Fruit fly (Drosophila melanogaster) whole organism, embryonic: Measurements from ENCODE around the gene Unc50.

Source experiments
- Abd-B ChIP-seq: fragments of 200-800 bp; sonication (Bioruptor generic); optimal IDR thresholded peaks from 2 replicates; lab custom pipeline; 2018; ENCODE audit warnings: missing biosample characterization, mild to moderate bottlenecking, missing genetic modification characterization, moderate library complexity
- Bgb ChIP-seq: fragments of 200-800 bp; sonication (Bioruptor generic); IDR thresholded peaks from 2 replicates; pipeline ENCODE4 v1.3.6; 2022; ENCODE audit warnings: missing biosample characterization, missing genetic modification characterization; ENCODE audit not compliant: partially characterized antibody
- Blimp-1 ChIP-seq: fragments of 200-800 bp; sonication (Bioruptor generic); optimal IDR thresholded peaks from 3 replicates; lab custom pipeline; 2018; ENCODE audit warnings: missing biosample characterization, missing genetic modification characterization, mild to moderate bottlenecking, moderate library complexity, missing genetic modification reagents
- CG10431 ChIP-seq: fragments of 200-800 bp; sonication (Bioruptor generic); optimal IDR thresholded peaks from 3 replicates; lab custom pipeline; 2018; ENCODE audit warnings: missing biosample characterization, mild to moderate bottlenecking, missing genetic modification characterization
- CG11247 ChIP-seq: fragments of 200-800 bp; sonication (Bioruptor generic); IDR thresholded peaks from 2 replicates; pipeline ENCODE4 v1.3.6; 2022; ENCODE audit warnings: missing biosample characterization, missing genetic modification characterization
- CG14441 ChIP-seq: fragments of 200-800 bp; sonication (Bioruptor generic); IDR thresholded peaks from 2 replicates; pipeline ENCODE4 v1.3.6; 2022; ENCODE audit warnings: missing biosample characterization, missing genetic modification characterization
- CG15696 ChIP-seq: fragments of 200-800 bp; sonication (Bioruptor generic); optimal IDR thresholded peaks from 2 replicates; lab custom pipeline; 2019; ENCODE audit warnings: missing biosample characterization, mild to moderate bottlenecking, missing genetic modification characterization, moderate library complexity
- CG1602 ChIP-seq: fragments of 200-800 bp; sonication (Bioruptor generic); optimal IDR thresholded peaks from 3 replicates; lab custom pipeline; 2016; ENCODE audit warnings: missing biosample characterization, missing genetic modification characterization
- CG17359 ChIP-seq: fragments of 200-800 bp; sonication (Bioruptor generic); optimal IDR thresholded peaks from 3 replicates; lab custom pipeline; 2018; ENCODE audit warnings: missing biosample characterization, mild to moderate bottlenecking, missing genetic modification characterization, moderate library complexity
- CG17361 ChIP-seq: fragments of 200-800 bp; sonication (Bioruptor generic); IDR thresholded peaks from 3 replicates; pipeline ENCODE4 v1.3.6; 2022; ENCODE audit warnings: missing biosample characterization, missing genetic modification characterization
- CG18764 ChIP-seq: fragments of 200-800 bp; sonication (Bioruptor generic); optimal IDR thresholded peaks from 3 replicates; lab custom pipeline; 2016; ENCODE audit warnings: missing biosample characterization, missing genetic modification characterization
- CG32767 ChIP-seq: fragments of 200-800 bp; sonication (Bioruptor generic); IDR thresholded peaks from 2 replicates; pipeline ENCODE4 v1.3.6; 2022; ENCODE audit warnings: missing biosample characterization, missing genetic modification characterization
- CG4360 ChIP-seq: fragments of 200-800 bp; sonication (Bioruptor generic); IDR thresholded peaks from 2 replicates; pipeline ENCODE4 v1.3.6; 2022; ENCODE audit warnings: missing biosample characterization, missing genetic modification characterization
- CG6689 ChIP-seq: fragments of 200-800 bp; sonication (Bioruptor generic); IDR thresholded peaks from 2 replicates; pipeline ENCODE4 v1.3.6; 2022; ENCODE audit warnings: missing biosample characterization, missing genetic modification characterization
- CG7963 ChIP-seq: fragments of 200-800 bp; sonication (Bioruptor generic); IDR thresholded peaks from 3 replicates; pipeline ENCODE4 v1.3.6; 2022; ENCODE audit warnings: missing biosample characterization, missing genetic modification characterization; ENCODE audit not compliant: partially characterized antibody
- CG9876 ChIP-seq: fragments of 200-800 bp; sonication (Bioruptor generic); optimal IDR thresholded peaks from 2 replicates; lab custom pipeline; 2016; ENCODE audit warnings: missing biosample characterization, missing genetic modification characterization
- CrebB ChIP-seq: fragments of 200-800 bp; sonication (Bioruptor generic); optimal IDR thresholded peaks from 3 replicates; lab custom pipeline; 2018; ENCODE audit warnings: missing biosample characterization, mild to moderate bottlenecking, missing genetic modification characterization
- Dad ChIP-seq: fragments of 200-800 bp; sonication (Bioruptor generic); optimal IDR thresholded peaks from 3 replicates; lab custom pipeline; 2016; ENCODE audit warnings: missing biosample characterization, missing genetic modification characterization
- Doc2 ChIP-seq: fragments of 200-800 bp; sonication (Bioruptor generic); IDR thresholded peaks from 2 replicates; pipeline ENCODE4 v1.3.6; 2022; ENCODE audit warnings: missing biosample characterization, missing genetic modification characterization
- H15 ChIP-seq: fragments of 200-800 bp; sonication (Bioruptor generic); IDR thresholded peaks from 3 replicates; pipeline ENCODE4 v1.3.6; 2022; ENCODE audit warnings: missing biosample characterization, missing genetic modification characterization
- H2.0 ChIP-seq: fragments of 200-800 bp; sonication (Bioruptor generic); IDR thresholded peaks from 2 replicates; pipeline ENCODE4 v1.3.6; 2022; ENCODE audit warnings: missing biosample characterization, missing genetic modification characterization
- HmgD ChIP-seq: fragments of 200-800 bp; sonication (Bioruptor generic); optimal IDR thresholded peaks from 3 replicates; lab custom pipeline; 2016; ENCODE audit warnings: missing biosample characterization, missing genetic modification characterization
- Nf-YC ChIP-seq: fragments of 200-800 bp; optimal IDR thresholded peaks from 3 replicates; lab custom pipeline; 2019; ENCODE audit warnings: missing biosample characterization, mild to moderate bottlenecking, missing genetic modification characterization, moderate library complexity
- Pdp1 ChIP-seq, 2 experiments: fragments of 200-800 bp; sonication (Bioruptor generic); optimal IDR thresholded peaks; 3 replicates each; lab custom pipeline; 2016; ENCODE audit warnings: missing biosample characterization in 2 of 2, missing genetic modification characterization in 2 of 2, mild to moderate bottlenecking in 1 of 2, moderate library complexity in 1 of 2
- Trl ChIP-seq, 3 experiments: fragments of >200 bp in 2 of 3; fragments of 200-800 bp in 1 of 3; sonication (Bioruptor generic) in 1 of 3; optimal IDR thresholded peaks; 2 replicates in 1 of 3; 3 replicates in 2 of 3; lab custom pipeline; 2016 to 2017; ENCODE audit warnings: missing biosample characterization in 1 of 3, missing genetic modification characterization in 1 of 3
- amos ChIP-seq: fragments of 200-800 bp; sonication (Bioruptor generic); IDR thresholded peaks from 2 replicates; pipeline ENCODE4 v1.3.6; 2022; ENCODE audit warnings: missing biosample characterization, missing genetic modification characterization; ENCODE audit not compliant: partially characterized antibody
- ap ChIP-seq: fragments of 200-800 bp; sonication (Bioruptor generic); IDR thresholded peaks from 2 replicates; pipeline ENCODE4 v1.3.6; 2022; ENCODE audit warnings: missing biosample characterization, missing genetic modification characterization
- az2 ChIP-seq: fragments of 200-800 bp; sonication (Bioruptor generic); optimal IDR thresholded peaks from 3 replicates; lab custom pipeline; 2016; ENCODE audit warnings: missing biosample characterization, missing genetic modification characterization
- cad ChIP-seq: fragments of >200 bp; optimal IDR thresholded peaks from 2 replicates; lab custom pipeline; 2017; ENCODE audit warnings: missing biosample characterization, missing genetic modification characterization
- cas ChIP-seq: fragments of 200-800 bp; sonication (Bioruptor generic); IDR thresholded peaks from 2 replicates; pipeline ENCODE4 v1.3.6; 2022; ENCODE audit warnings: missing biosample characterization, missing genetic modification characterization
- cg ChIP-seq: fragments of 200-800 bp; sonication (Bioruptor generic); optimal IDR thresholded peaks from 3 replicates; lab custom pipeline; 2019; ENCODE audit warnings: missing biosample characterization, mild to moderate bottlenecking, missing genetic modification characterization, moderate library complexity
- corto ChIP-seq: fragments of 200-800 bp; sonication (Bioruptor generic); optimal IDR thresholded peaks from 2 replicates; lab custom pipeline; 2016; ENCODE audit warnings: missing biosample characterization, mild to moderate bottlenecking, missing genetic modification characterization, moderate library complexity
- crol ChIP-seq: fragments of 200-800 bp; sonication (Bioruptor generic); IDR thresholded peaks from 2 replicates; pipeline ENCODE4 v1.3.6; 2022; ENCODE audit warnings: missing biosample characterization, missing genetic modification characterization
- danr ChIP-seq: fragments of 200-800 bp; sonication (Bioruptor generic); IDR thresholded peaks from 2 replicates; pipeline ENCODE4 v1.3.6; 2022; ENCODE audit warnings: missing biosample characterization, missing genetic modification characterization
- dm ChIP-seq: fragments of 200-800 bp; sonication (Bioruptor generic); optimal IDR thresholded peaks from 3 replicates; lab custom pipeline; 2016; ENCODE audit warnings: missing biosample characterization, missing genetic modification characterization
- dpn ChIP-seq, 2 experiments: fragments of 200-800 bp; sonication (Bioruptor generic); optimal IDR thresholded peaks; 3 replicates each; lab custom pipeline; 2016; ENCODE audit warnings: missing biosample characterization in 2 of 2, missing genetic modification characterization in 2 of 2
- fd64A ChIP-seq: fragments of 200-800 bp; sonication (Bioruptor generic); optimal IDR thresholded peaks from 3 replicates; lab custom pipeline; 2018; ENCODE audit warnings: missing biosample characterization, mild to moderate bottlenecking, missing genetic modification characterization
- gem ChIP-seq: fragments of 200-800 bp; sonication (Bioruptor generic); optimal IDR thresholded peaks from 2 replicates; lab custom pipeline; 2019; ENCODE audit warnings: missing biosample characterization, mild to moderate bottlenecking, missing genetic modification characterization, moderate library complexity
- gfzf ChIP-seq: fragments of 200-800 bp; sonication (Bioruptor generic); optimal IDR thresholded peaks from 2 replicates; lab custom pipeline; 2016; ENCODE audit warnings: missing biosample characterization, mild to moderate bottlenecking, missing genetic modification characterization, moderate library complexity
- hkb ChIP-seq, 2 experiments: fragments of 200-800 bp in 1 of 2; fragments of >200 bp in 1 of 2; sonication (Bioruptor generic) in 1 of 2; IDR thresholded peaks in 1 of 2; optimal IDR thresholded peaks in 1 of 2; 2 replicates each; pipeline versions ENCODE4 v1.3.6 to Lab custom; 2017 to 2022; ENCODE audit warnings: missing biosample characterization in 1 of 2, missing genetic modification characterization in 1 of 2
- mirr ChIP-seq: fragments of 200-800 bp; sonication (Bioruptor generic); optimal IDR thresholded peaks from 3 replicates; lab custom pipeline; 2018; ENCODE audit warnings: missing biosample characterization, mild to moderate bottlenecking, missing genetic modification characterization
- nom ChIP-seq: fragments of 200-800 bp; sonication (Bioruptor generic); optimal IDR thresholded peaks from 2 replicates; lab custom pipeline; 2017; ENCODE audit warnings: missing biosample characterization, missing genetic modification characterization, mild to moderate bottlenecking, moderate library complexity, missing genetic modification reagents
- trh ChIP-seq: fragments of 200-800 bp; sonication (Bioruptor generic); optimal IDR thresholded peaks from 2 replicates; lab custom pipeline; 2016; ENCODE audit warnings: missing biosample characterization, missing genetic modification characterization
- vfl ChIP-seq: fragments of 200-800 bp; sonication (Bioruptor generic); optimal IDR thresholded peaks from 2 replicates; lab custom pipeline; 2016; ENCODE audit warnings: missing biosample characterization, missing genetic modification characterization
- vnd ChIP-seq: fragments of 200-800 bp; sonication (Bioruptor generic); IDR thresholded peaks from 3 replicates; pipeline ENCODE4 v1.3.6; 2022; ENCODE audit warnings: missing biosample characterization, missing genetic modification characterization; ENCODE audit not compliant: partially characterized antibody
- zen ChIP-seq: fragments of 200-800 bp; sonication (Bioruptor generic); optimal IDR thresholded peaks from 3 replicates; lab custom pipeline; 2018; ENCODE audit warnings: missing biosample characterization, mild to moderate bottlenecking, missing genetic modification characterization, moderate library complexity
- zen2 ChIP-seq: fragments of 200-800 bp; sonication (Bioruptor generic); IDR thresholded peaks from 3 replicates; pipeline ENCODE4 v1.3.6; 2022; ENCODE audit warnings: missing biosample characterization, missing genetic modification characterization; ENCODE audit not compliant: partially characterized antibody

Gene Unc50

dm6 chr3R:8670529-8671491 lies 5.6 kb downstream of the Unc50 start, which contains the start of gene p (continued):
- TF ChIP-seq cg (GFP tag; lab: Kevin White, UChicago), result no peak
- TF ChIP-seq Nf-YC (tag; lab: Kevin White, UChicago), result no peak
- TF ChIP-seq Doc2, result no peak
- TF ChIP-seq az2, result peak; percentile 26
- no peak for TF ChIP-seq CG32767 (GFP tag; lab: Robert Waterston, UW)
- no peak for TF ChIP-seq CG1602 (GFP tag; lab: Kevin White, UChicago)
- TF ChIP-seq cas, result 0 out of 2 replicates have a peak, but pooled peaks have one; percentile 13
- no peak for TF ChIP-seq ap (GFP tag; lab: Robert Waterston, UW)
- peak; percentile 34 for TF ChIP-seq Blimp-1
- no peak for TF ChIP-seq amos (GFP tag; lab: Robert Waterston, UW)
- TF ChIP-seq CG4360 (GFP tag; lab: Robert Waterston, UW), result no peak
- TF ChIP-seq CG14441 (GFP tag; lab: Robert Waterston, UW), result no peak
- no peak for TF ChIP-seq hkb (optimal IDR thresholded peaks at IDR 0.05; lab: Kevin White, UChicago)
- peak; percentile 55; the same call in 1 of the 2 replicates for TF ChIP-seq hkb (GFP tag; IDR thresholded peaks at IDR 0.05; lab: Robert Waterston, UW)
- TF ChIP-seq CG9876, result peak; percentile 27
- no peak for TF ChIP-seq HmgD
- no peak for TF ChIP-seq zen2
- no peak for TF ChIP-seq Bgb (GFP tag; lab: Robert Waterston, UW)
- TF ChIP-seq Pdp1 (GFP tag; optimal IDR thresholded peaks at IDR 0.05; lab: Kevin White, UChicago), result peak; percentile 11 to 44
- no peak for TF ChIP-seq gfzf (GFP tag; lab: Kevin White, UChicago)
- no peak for TF ChIP-seq nom (GFP tag; lab: Kevin White, UChicago)
- no peak for TF ChIP-seq H2.0 (GFP tag; lab: Robert Waterston, UW)
- TF ChIP-seq trh, result no peak
- TF ChIP-seq dpn (GFP tag; optimal IDR thresholded peaks at IDR 0.05; lab: Kevin White, UChicago), result peak; percentile 36 to 45
- TF ChIP-seq CG11247 (GFP tag; lab: Robert Waterston, UW), result no peak
- TF ChIP-seq cad (GFP tag; lab: Kevin White, UChicago), result no peak
- TF ChIP-seq gem (tag; lab: Kevin White, UChicago), result peak; percentile 61
- no peak for TF ChIP-seq CG7963 (GFP tag; lab: Robert Waterston, UW)
- TF ChIP-seq mirr (GFP tag; lab: Kevin White, UChicago), result peak; percentile 34
- peak; percentile 40 for TF ChIP-seq CG15696 (tag; lab: Kevin White, UChicago)
- TF ChIP-seq CG6689 (GFP tag; lab: Robert Waterston, UW), result peak; percentile 42; the same call in 1 of the 2 replicates
- TF ChIP-seq Trl (optimal IDR thresholded peaks at IDR 0.05; lab: Kevin White, UChicago), result no peak
- TF ChIP-seq Trl (GFP tag; optimal IDR thresholded peaks at IDR 0.05; lab: Kevin White, UChicago), result peak; percentile 27
- no peak for TF ChIP-seq H15 (GFP tag; lab: Robert Waterston, UW)
- no peak for TF ChIP-seq dm (GFP tag; lab: Kevin White, UChicago)
- TF ChIP-seq Abd-B (GFP tag; lab: Kevin White, UChicago), result no peak
- TF ChIP-seq CrebB (tag; lab: Kevin White, UChicago), result peak; percentile 15
- TF ChIP-seq zen, result no peak
- no peak for TF ChIP-seq crol (GFP tag; lab: Robert Waterston, UW)
- no peak for TF ChIP-seq vnd (GFP tag; lab: Robert Waterston, UW)
- peak; percentile 59 for TF ChIP-seq CG10431 (GFP tag; lab: Kevin White, UChicago)
- no peak for TF ChIP-seq vfl (GFP tag; lab: Kevin White, UChicago)
- TF ChIP-seq danr (GFP tag; lab: Robert Waterston, UW), result no peak
- TF ChIP-seq CG17359 (tag; lab: Kevin White, UChicago), result peak; percentile 71
- peak; percentile 27 for TF ChIP-seq CG18764 (GFP tag; lab: Kevin White, UChicago)
- no peak for TF ChIP-seq corto (GFP tag; lab: Kevin White, UChicago)
- no peak for TF ChIP-seq CG17361 (GFP tag; lab: Robert Waterston, UW)
- TF ChIP-seq fd64A (GFP tag; lab: Kevin White, UChicago), result peak; percentile 38
- peak; percentile 37 for TF ChIP-seq Dad (GFP tag; lab: Kevin White, UChicago)
